Worm (Caenorhabditis elegans) whole organism, late embryonic: ENCODE data around the gene ZK686.3.

ENCODE experiments used
- Y22D7AL.16 ChIP-seq: sonication (generic microtip); optimal IDR thresholded peaks from 2 replicates; lab custom pipeline; 2016; ENCODE audit warnings: missing genetic modification characterization, missing compliant biosample characterization
- ama-1 ChIP-seq: fragments of 150-350 bp; optimal IDR thresholded peaks from 2 replicates; lab custom pipeline; 2014
- ceh-2 ChIP-seq: sonication (generic microtip); optimal IDR thresholded peaks from 2 replicates; lab custom pipeline; 2016; ENCODE audit warnings: missing genotype, missing genetic modification characterization, missing compliant biosample characterization
- elt-2 ChIP-seq: sonication (generic microtip); optimal IDR thresholded peaks from 2 replicates; lab custom pipeline; 2016; ENCODE audit warnings: missing genetic modification reagents, missing genetic modification characterization, missing compliant biosample characterization
- nhr-11 ChIP-seq: fragments of 150-350 bp; optimal IDR thresholded peaks from 2 replicates; lab custom pipeline; 2014; ENCODE audit warnings: missing biosample characterization, missing genetic modification characterization
- npax-4 ChIP-seq: sonication (generic microtip); optimal IDR thresholded peaks from 2 replicates; lab custom pipeline; 2016; ENCODE audit warnings: missing genetic modification characterization, missing compliant biosample characterization
- pha-4 ChIP-seq: fragments of 150-350 bp; optimal IDR thresholded peaks from 2 replicates; lab custom pipeline; 2018; ENCODE audit warnings: missing biosample characterization, missing genetic modification reagents, missing genetic modification characterization
- pros-1 ChIP-seq: fragments of 150-350 bp; optimal IDR thresholded peaks from 2 replicates; lab custom pipeline; 2014; ENCODE audit warnings: missing biosample characterization, missing genetic modification reagents, missing genetic modification characterization
- sox-4 ChIP-seq: sonication (generic microtip); optimal IDR thresholded peaks from 2 replicates; lab custom pipeline; 2017; ENCODE audit warnings: mild to moderate bottlenecking, missing genetic modification characterization, inconsistent platforms, missing compliant biosample characterization

- no peak for TF ChIP-seq ama-1
- no peak for TF ChIP-seq nhr-11 (tag; lab: Kevin White, UChicago)
- no peak for TF ChIP-seq ceh-2 (tag; lab: Kevin White, UChicago)
- TF ChIP-seq elt-2 = no peak
- no peak for TF ChIP-seq pha-4 (tag; lab: Kevin White, UChicago)
- TF ChIP-seq Y22D7AL.16 = no peak
- TF ChIP-seq sox-4 (tag; lab: Kevin White, UChicago) = no peak
- TF ChIP-seq npax-4 (tag; lab: Kevin White, UChicago) = no peak
- no peak for TF ChIP-seq pros-1 (tag; lab: Kevin White, UChicago)
Observed at ce11 chrIII:7754348-7754747, 14.5 kb downstream of the ZK686.3 start, which contains the start of gene cdh-3.
